Worm (Caenorhabditis elegans) whole organism, L4/young adult: Measurements from ENCODE around the gene mrps-22.

Experiments used
- W03F9.2 ChIP-seq: fragments of 150-350 bp; optimal IDR thresholded peaks from 2 replicates; lab custom pipeline; 2014; ENCODE audit warnings: missing biosample characterization, missing genetic modification characterization
- dao-5 ChIP-seq: sonication (generic microtip); optimal IDR thresholded peaks from 2 replicates; lab custom pipeline; 2016; ENCODE audit warnings: missing genotype, missing genetic modification characterization, moderate library complexity, missing compliant biosample characterization
- him-1 ChIP-seq: sonication (generic microtip); optimal IDR thresholded peaks from 2 replicates; lab custom pipeline; 2016; ENCODE audit warnings: missing genotype, missing genetic modification reagents, missing genetic modification characterization, missing compliant biosample characterization

DNA sequence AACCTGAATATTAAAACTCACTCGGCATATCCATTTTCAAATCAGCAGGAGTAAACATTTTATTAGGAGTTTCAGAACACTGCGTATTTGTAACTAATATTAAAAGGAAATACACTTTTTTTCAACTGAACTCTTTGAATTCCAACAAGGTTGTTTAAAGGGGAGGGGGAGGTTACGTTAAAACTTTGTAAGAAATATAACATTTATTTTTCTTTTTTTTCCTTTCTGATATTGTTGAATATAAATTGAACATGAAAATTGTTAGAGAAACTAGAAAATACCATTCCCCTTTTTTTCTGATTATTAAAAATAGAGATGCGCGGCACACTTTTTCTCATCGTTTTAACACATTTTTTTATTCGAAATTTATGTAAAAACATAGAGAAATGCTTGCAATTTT, 15.6 kb downstream of the mrps-22 start, which contains the start of gene C14A4.8:
- TF ChIP-seq him-1 (tag; lab: Kevin White, UChicago) (no peak), W03F9.2 (tag; lab: Kevin White, UChicago) (no peak), dao-5 (tag; lab: Kevin White, UChicago) (no peak)
